Fruit fly (Drosophila melanogaster) whole organism, prepupa: Measurements from ENCODE around the gene CG17129.

ENCODE experiments used
- Blimp-1 ChIP-seq: fragments of 200-800 bp; sonication (Bioruptor generic); optimal IDR thresholded peaks from 3 replicates; lab custom pipeline; 2017; ENCODE audit warnings: missing biosample characterization, missing genetic modification characterization, mild to moderate bottlenecking, moderate library complexity, missing genetic modification reagents
- CG10631 ChIP-seq: fragments of 200-800 bp; sonication (Bioruptor generic); optimal IDR thresholded peaks from 2 replicates; lab custom pipeline; 2016; ENCODE audit warnings: missing biosample characterization, missing genetic modification characterization
- CG10669 ChIP-seq: fragments of 200-800 bp; sonication (Bioruptor generic); optimal IDR thresholded peaks from 3 replicates; lab custom pipeline; 2018; ENCODE audit warnings: missing biosample characterization, mild to moderate bottlenecking, missing genetic modification characterization, moderate library complexity
- CG11294 ChIP-seq: fragments of 200-800 bp; sonication (Bioruptor generic); IDR thresholded peaks from 2 replicates; pipeline ENCODE4 v1.3.6; 2022; ENCODE audit warnings: missing biosample characterization, missing genetic modification characterization
- CG11762 ChIP-seq: fragments of 200-800 bp; sonication (Bioruptor generic); optimal IDR thresholded peaks from 3 replicates; lab custom pipeline; 2016; ENCODE audit warnings: missing biosample characterization, missing genetic modification characterization; ENCODE audit not compliant: insufficient read depth
- CG11902 ChIP-seq: fragments of 200-800 bp; sonication (Bioruptor generic); optimal IDR thresholded peaks from 3 replicates; lab custom pipeline; 2016; ENCODE audit warnings: missing biosample characterization, missing genetic modification characterization
- CG3032 ChIP-seq: fragments of 200-800 bp; optimal IDR thresholded peaks from 2 replicates; lab custom pipeline; 2019; ENCODE audit warnings: missing biosample characterization, mild to moderate bottlenecking, missing genetic modification characterization, moderate library complexity
- CG31627 ChIP-seq: fragments of 200-800 bp; sonication (Bioruptor generic); optimal IDR thresholded peaks from 3 replicates; lab custom pipeline; 2016; ENCODE audit warnings: missing biosample characterization, missing genetic modification characterization
- CG32006 ChIP-seq: fragments of 200-800 bp; sonication (Bioruptor generic); optimal IDR thresholded peaks from 3 replicates; lab custom pipeline; 2017; ENCODE audit warnings: missing biosample characterization, mild to moderate bottlenecking, missing genetic modification characterization
- CG34406 ChIP-seq: fragments of 200-800 bp; sonication (Bioruptor generic); optimal IDR thresholded peaks from 3 replicates; lab custom pipeline; 2016; ENCODE audit warnings: missing biosample characterization, missing genetic modification characterization
- CG3919 ChIP-seq: fragments of 200-800 bp; sonication (Bioruptor generic); optimal IDR thresholded peaks from 3 replicates; lab custom pipeline; 2016; ENCODE audit warnings: missing biosample characterization, missing genetic modification characterization
- CG4318 ChIP-seq: fragments of 200-800 bp; sonication (Bioruptor generic); optimal IDR thresholded peaks from 3 replicates; lab custom pipeline; 2017; ENCODE audit warnings: missing biosample characterization, mild to moderate bottlenecking, missing genetic modification characterization
- CG6163 ChIP-seq: fragments of 200-800 bp; sonication (Bioruptor generic); IDR thresholded peaks from 3 replicates; pipeline ENCODE4 v1.3.6; 2022; ENCODE audit warnings: missing biosample characterization, missing genetic modification characterization
- CG6276 ChIP-seq: fragments of 200-800 bp; sonication (Bioruptor generic); optimal IDR thresholded peaks from 2 replicates; lab custom pipeline; 2017; ENCODE audit warnings: missing biosample characterization, mild to moderate bottlenecking, missing genetic modification characterization
- CG6792 ChIP-seq: fragments of 200-800 bp; sonication (Bioruptor generic); optimal IDR thresholded peaks from 3 replicates; lab custom pipeline; 2016; ENCODE audit warnings: missing biosample characterization, missing genetic modification characterization
- CG6808 ChIP-seq: fragments of 200-800 bp; sonication (Bioruptor generic); optimal IDR thresholded peaks from 3 replicates; lab custom pipeline; 2017; ENCODE audit warnings: missing biosample characterization, missing genetic modification characterization, mild to moderate bottlenecking, moderate library complexity, missing genetic modification reagents
- CG6854 ChIP-seq: fragments of 200-800 bp; sonication (Bioruptor generic); optimal IDR thresholded peaks from 2 replicates; lab custom pipeline; 2017; ENCODE audit warnings: missing biosample characterization, mild to moderate bottlenecking, missing genetic modification characterization
- CG7368 ChIP-seq: fragments of 200-800 bp; sonication (Bioruptor generic); optimal IDR thresholded peaks from 3 replicates; lab custom pipeline; 2016; ENCODE audit warnings: missing biosample characterization, missing genetic modification characterization
- CG8119 ChIP-seq: fragments of 200-800 bp; sonication (Bioruptor generic); IDR thresholded peaks from 3 replicates; pipeline ENCODE4 v1.3.6; 2022; ENCODE audit warnings: missing biosample characterization, missing genetic modification characterization
- CG8319 ChIP-seq: fragments of 200-800 bp; sonication (Bioruptor generic); optimal IDR thresholded peaks from 3 replicates; lab custom pipeline; 2016; ENCODE audit warnings: missing biosample characterization, missing genetic modification characterization
- CG8632 ChIP-seq: fragments of 200-800 bp; sonication (Bioruptor generic); optimal IDR thresholded peaks from 3 replicates; lab custom pipeline; 2016; ENCODE audit warnings: missing biosample characterization, missing genetic modification characterization
- Eip78C ChIP-seq: fragments of 200-800 bp; sonication (Bioruptor generic); peaks from one replicate; lab custom pipeline; 2016; ENCODE audit warnings: missing biosample characterization, missing genetic modification characterization
- Eip93F ChIP-seq: fragments of 200-800 bp; sonication (Bioruptor generic); optimal IDR thresholded peaks from 2 replicates; lab custom pipeline; 2016; ENCODE audit warnings: missing biosample characterization, mild to moderate bottlenecking, missing genetic modification characterization
- Ets21C ChIP-seq: fragments of 200-800 bp; sonication (Bioruptor generic); optimal IDR thresholded peaks from 3 replicates; lab custom pipeline; 2016; ENCODE audit warnings: missing biosample characterization, missing genetic modification characterization
- Ets96B ChIP-seq: fragments of 200-800 bp; optimal IDR thresholded peaks from 2 replicates; lab custom pipeline; 2019; ENCODE audit warnings: missing biosample characterization, mild to moderate bottlenecking, missing genetic modification characterization, moderate library complexity
- Gug ChIP-seq: fragments of 200-800 bp; sonication (Bioruptor generic); IDR thresholded peaks from 2 replicates; pipeline ENCODE4 v1.3.6; 2022; ENCODE audit warnings: missing biosample characterization, missing genetic modification characterization
- Hr38 ChIP-seq: sonication (Bioruptor generic); optimal IDR thresholded peaks from 2 replicates; lab custom pipeline; 2016; ENCODE audit warnings: missing biosample characterization, missing genetic modification characterization
- Hr4 ChIP-seq: fragments of 200-800 bp; sonication (Bioruptor generic); optimal IDR thresholded peaks from 3 replicates; lab custom pipeline; 2016; ENCODE audit warnings: missing biosample characterization, missing genetic modification characterization
- Lpt ChIP-seq: fragments of 200-800 bp; sonication (Bioruptor generic); optimal IDR thresholded peaks from 3 replicates; lab custom pipeline; 2016; ENCODE audit warnings: missing biosample characterization, missing genetic modification characterization
- OdsH ChIP-seq: fragments of 200-800 bp; sonication (Bioruptor generic); optimal IDR thresholded peaks from 3 replicates; lab custom pipeline; 2016; ENCODE audit warnings: missing biosample characterization, missing genetic modification characterization
- Smox ChIP-seq: fragments of 200-800 bp; sonication (Bioruptor generic); optimal IDR thresholded peaks from 3 replicates; lab custom pipeline; 2016; ENCODE audit warnings: missing biosample characterization, missing genetic modification characterization
- Sox102F ChIP-seq: fragments of 200-800 bp; sonication (Bioruptor generic); optimal IDR thresholded peaks from 2 replicates; lab custom pipeline; 2016; ENCODE audit warnings: missing biosample characterization, mild to moderate bottlenecking, missing genetic modification characterization
- Sox14 ChIP-seq: fragments of 200-800 bp; sonication (Bioruptor generic); optimal IDR thresholded peaks from 3 replicates; lab custom pipeline; 2016; ENCODE audit warnings: missing biosample characterization, missing genetic modification characterization
- Sox15 ChIP-seq: fragments of 200-800 bp; sonication (Bioruptor generic); optimal IDR thresholded peaks from 3 replicates; lab custom pipeline; 2016; ENCODE audit warnings: missing biosample characterization, missing genetic modification characterization
- achi ChIP-seq: fragments of 200-800 bp; sonication (Bioruptor generic); optimal IDR thresholded peaks from 3 replicates; lab custom pipeline; 2016; ENCODE audit warnings: missing biosample characterization, missing genetic modification characterization
- acj6 ChIP-seq: fragments of 200-800 bp; sonication (Bioruptor generic); optimal IDR thresholded peaks from 3 replicates; lab custom pipeline; 2016; ENCODE audit warnings: missing biosample characterization, missing genetic modification characterization
- cyc ChIP-seq: fragments of 200-800 bp; sonication (Bioruptor generic); optimal IDR thresholded peaks from 3 replicates; lab custom pipeline; 2016; ENCODE audit warnings: missing biosample characterization, missing genetic modification characterization
- dac ChIP-seq: fragments of 200-800 bp; sonication (Bioruptor generic); optimal IDR thresholded peaks from 2 replicates; lab custom pipeline; 2017; ENCODE audit warnings: missing biosample characterization, mild to moderate bottlenecking, missing genetic modification characterization
- dsx ChIP-seq: fragments of 200-800 bp; optimal IDR thresholded peaks from 3 replicates; lab custom pipeline; 2019; ENCODE audit warnings: missing biosample characterization, mild to moderate bottlenecking, missing genetic modification characterization, moderate library complexity; ENCODE audit not compliant: poor library complexity, severe bottlenecking
- eg ChIP-seq: fragments of 200-800 bp; sonication (Bioruptor generic); IDR thresholded peaks from 3 replicates; pipeline ENCODE4 v1.3.6; 2022; ENCODE audit warnings: missing biosample characterization, missing genetic modification characterization
- fd59A ChIP-seq: fragments of 200-800 bp; sonication (Bioruptor generic); optimal IDR thresholded peaks from 2 replicates; lab custom pipeline; 2017; ENCODE audit warnings: missing biosample characterization, mild to moderate bottlenecking, missing genetic modification characterization, missing genetic modification reagents
- lz ChIP-seq: fragments of 200-800 bp; sonication (Bioruptor generic); optimal IDR thresholded peaks from 3 replicates; lab custom pipeline; 2016; ENCODE audit warnings: missing biosample characterization, missing genetic modification characterization
- net ChIP-seq: fragments of 200-800 bp; sonication (Bioruptor generic); optimal IDR thresholded peaks from 3 replicates; lab custom pipeline; 2016; ENCODE audit warnings: missing biosample characterization, missing genetic modification characterization
- pdm3 ChIP-seq: fragments of 200-800 bp; sonication (Bioruptor generic); optimal IDR thresholded peaks from 3 replicates; lab custom pipeline; 2016; ENCODE audit warnings: missing biosample characterization, missing genetic modification characterization
- salr ChIP-seq, 2 experiments: fragments of 200-800 bp; sonication (Bioruptor generic); optimal IDR thresholded peaks; 3 replicates each; lab custom pipeline; 2016 to 2018; ENCODE audit warnings: missing biosample characterization in 2 of 2, missing genetic modification characterization in 2 of 2, mild to moderate bottlenecking in 1 of 2
- spab ChIP-seq: fragments of 200-800 bp; sonication (Bioruptor generic); optimal IDR thresholded peaks from 2 replicates; lab custom pipeline; 2017; ENCODE audit warnings: missing biosample characterization, mild to moderate bottlenecking, missing genetic modification characterization, missing genetic modification reagents
- ss ChIP-seq, 2 experiments: fragments of 200-800 bp; sonication (Bioruptor generic); optimal IDR thresholded peaks; 2 replicates in 1 of 2; 3 replicates in 1 of 2; lab custom pipeline; 2017 to 2018; ENCODE audit warnings: mild to moderate bottlenecking in 2 of 2, missing biosample characterization in 2 of 2, missing genetic modification characterization in 2 of 2, moderate library complexity in 1 of 2
- svp ChIP-seq: fragments of 200-800 bp; sonication (Bioruptor generic); peaks from one replicate; lab custom pipeline; 2016; ENCODE audit warnings: missing biosample characterization, missing genetic modification characterization
- topi ChIP-seq: fragments of 200-800 bp; sonication (Bioruptor generic); optimal IDR thresholded peaks from 3 replicates; lab custom pipeline; 2016; ENCODE audit warnings: missing biosample characterization, missing genetic modification characterization

Gene CG17129

dm6 chr3L:637329-638030 lies 42.6 kb downstream of the CG17129 start (continued):
- peak; percentile 20 for TF ChIP-seq CG4318 (GFP tag; lab: Kevin White, UChicago)

- TF ChIP-seq CG6276 (GFP tag; lab: Kevin White, UChicago) (peak; percentile 97), CG3919 (GFP tag; lab: Kevin White, UChicago) (peak; percentile 90), Sox15 (GFP tag; lab: Kevin White, UChicago) (peak; percentile 66), CG6854 (no peak), Eip93F (GFP tag; lab: Kevin White, UChicago) (no peak), topi (GFP tag; lab: Kevin White, UChicago) (peak; percentile 63), CG8119 (peak; percentile 98), net (GFP tag; lab: Kevin White, UChicago) (peak; percentile 93), CG11902 (GFP tag; lab: Kevin White, UChicago) (peak; percentile 66), acj6 (peak; percentile 86), cyc (peak; percentile 66), Blimp-1 (no peak), CG6792 (GFP tag; lab: Kevin White, UChicago) (peak; percentile 73), Hr38 (GFP tag; lab: Kevin White, UChicago) (peak; percentile 72), svp (peak; percentile 63), Lpt (peak; percentile 97), fd59A (GFP tag; lab: Kevin White, UChicago) (peak; percentile 75), CG11294 (peak; percentile 95), Sox102F (GFP tag; lab: Kevin White, UChicago) (peak; percentile 73), achi (peak; percentile 92), Ets96B (tag; lab: Kevin White, UChicago) (peak; percentile 75), CG10669 (GFP tag; lab: Kevin White, UChicago) (peak; percentile 73), Ets21C (GFP tag; lab: Kevin White, UChicago) (peak; percentile 37), eg (peak; percentile 99), CG7368 (GFP tag; lab: Kevin White, UChicago) (peak; percentile 81), lz (peak; percentile 67), dac (peak; percentile 98), OdsH (peak; percentile 94), CG34406 (GFP tag; lab: Kevin White, UChicago) (peak; percentile 65), CG4318 (GFP tag; lab: Kevin White, UChicago) (peak; percentile 98), salr (GFP tag; optimal IDR thresholded peaks at IDR 0.05; lab: Kevin White, UChicago) (peak; percentile 52 to 95), CG8632 (peak; percentile 61), CG11762 (GFP tag; lab: Kevin White, UChicago) (peak; percentile 79), Smox (GFP tag; lab: Kevin White, UChicago) (peak; percentile 48), pdm3 (GFP tag; lab: Kevin White, UChicago) (peak; percentile 93), CG8319 (peak; percentile 52), CG10631 (GFP tag; lab: Kevin White, UChicago) (peak; percentile 91), spab (peak; percentile 70), CG3032 (peak; percentile 64), Sox14 (peak; percentile 90), Eip78C (GFP tag; lab: Kevin White, UChicago) (peak; percentile 96), Hr4 (GFP tag; lab: Kevin White, UChicago) (peak; percentile 99), CG32006 (GFP tag; lab: Kevin White, UChicago) (peak; percentile 99), CG6808 (GFP tag; lab: Kevin White, UChicago) (peak; percentile 64), ss (GFP tag; optimal IDR thresholded peaks at IDR 0.05; lab: Kevin White, UChicago) (peak; percentile 38 to 52), CG31627 (peak; percentile 65), Gug (peak; percentile 97), CG6163 (GFP tag; lab: Robert Waterston, UW) (peak; percentile 97), dsx (GFP tag; lab: Kevin White, UChicago) (peak; percentile 42)
Observed at dm6 chr3L:636434-636833, 43.7 kb downstream of the CG17129 start.
